Comparison of ENCODE assay signal across 5 worm cellular contexts in the genomic region with DNA sequence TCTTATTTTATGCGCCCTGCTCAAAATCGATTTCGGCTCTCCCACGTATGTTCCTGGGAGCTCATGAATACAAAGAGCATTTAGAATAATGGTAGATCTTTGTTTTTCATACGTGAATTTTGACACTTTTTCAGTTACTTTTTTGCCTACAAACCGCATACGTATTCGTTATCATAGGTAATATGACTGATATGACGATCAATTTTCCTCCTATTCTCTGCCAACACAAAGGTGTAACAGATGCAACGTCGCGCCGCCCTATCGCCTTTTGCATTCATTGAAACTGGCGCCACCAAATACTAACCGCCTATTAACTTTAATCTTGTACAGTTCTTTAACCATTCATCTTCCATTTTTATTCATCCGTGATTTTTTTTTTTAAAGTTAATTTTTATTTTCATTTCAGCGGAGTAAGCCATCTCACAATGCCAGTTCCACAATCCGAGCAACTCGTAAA.
A peak's percentile ranks its signal among the peaks of the same experiment; 100 is the strongest.
TF ChIP-seq lines count a peak whose summit lies in the region.

A gene (plus strand): TSS at position 407 of the 457 bp plus-strand sequence.

TF ChIP-seq in whole organism, L1 larva, 84 proteins besides CTCF, POLR2A, EP300 and RAD21:
- no peak for TF ChIP-seq fkh-4 (tag; optimal IDR thresholded peaks at IDR 0.05; lab: Kevin White, UChicago; ENCODE audit: borderline replicate concordance)
- peak; percentile 67 for TF ChIP-seq elt-2 (tag; optimal IDR thresholded peaks at IDR 0.05; lab: Kevin White, UChicago)
- TF ChIP-seq sup-37 (GFP tag; optimal IDR thresholded peaks at IDR 0.05; lab: Kevin White, UChicago): no peak
- peak; percentile 36 for TF ChIP-seq lin-14 (GFP tag; optimal IDR thresholded peaks at IDR 0.05; lab: Kevin White, UChicago)

TF ChIP-seq in whole organism, L2 larva, 48 proteins besides CTCF, POLR2A, EP300 and RAD21:
- TF ChIP-seq crh-2 (tag; optimal IDR thresholded peaks at IDR 0.05; lab: Kevin White, UChicago): peak; percentile 54
- no peak for TF ChIP-seq sma-3 (GFP tag; optimal IDR thresholded peaks at IDR 0.05; lab: Kevin White, UChicago)
- peak; percentile 38 for TF ChIP-seq sma-9 (GFP tag; optimal IDR thresholded peaks at IDR 0.05; lab: Kevin White, UChicago)
- no peak for TF ChIP-seq sma-9 (tag; optimal IDR thresholded peaks at IDR 0.05; lab: Kevin White, UChicago)
- TF ChIP-seq C34F6.9 (tag; optimal IDR thresholded peaks at IDR 0.05; lab: Kevin White, UChicago): no peak
- no peak for TF ChIP-seq aly-2 (tag; optimal IDR thresholded peaks at IDR 0.05; lab: Kevin White, UChicago)
- peak; percentile 26 for TF ChIP-seq fos-1 (tag; optimal IDR thresholded peaks at IDR 0.05; lab: Kevin White, UChicago)
- no peak for TF ChIP-seq snpc-4 (tag; optimal IDR thresholded peaks at IDR 0.05; lab: Kevin White, UChicago)
- no peak for TF ChIP-seq nhr-12 (tag; optimal IDR thresholded peaks at IDR 0.05; lab: Kevin White, UChicago)
- TF ChIP-seq zag-1 (tag; optimal IDR thresholded peaks at IDR 0.05; lab: Kevin White, UChicago): no peak
- TF ChIP-seq ztf-11 (tag; optimal IDR thresholded peaks at IDR 0.05; lab: Kevin White, UChicago): no peak
- no peak for TF ChIP-seq nhr-23 (tag; optimal IDR thresholded peaks at IDR 0.05; lab: Kevin White, UChicago)

TF ChIP-seq in whole organism, L3 larva, 47 proteins besides CTCF, POLR2A, EP300 and RAD21:
- peak; percentile 76 for TF ChIP-seq pqm-1 (tag; optimal IDR thresholded peaks at IDR 0.05; lab: Kevin White, UChicago)
- TF ChIP-seq aly-2 (tag; optimal IDR thresholded peaks at IDR 0.05; lab: Kevin White, UChicago): no peak
- TF ChIP-seq elt-2 (tag; optimal IDR thresholded peaks at IDR 0.05; lab: Kevin White, UChicago): peak; percentile 89
- TF ChIP-seq snpc-4 (tag; optimal IDR thresholded peaks at IDR 0.05; lab: Kevin White, UChicago): no peak

TF ChIP-seq in whole organism, L4 larva, 104 proteins besides CTCF, POLR2A, EP300 and RAD21:
- TF ChIP-seq hlh-11 (tag; optimal IDR thresholded peaks at IDR 0.05; lab: Kevin White, UChicago): peak; percentile 66
- no peak for TF ChIP-seq nhr-237 (tag; optimal IDR thresholded peaks at IDR 0.05; lab: Kevin White, UChicago)
- TF ChIP-seq lim-7 (GFP tag; IDR thresholded peaks at IDR 0.05; lab: Robert Waterston, UW): no peak
- no peak for TF ChIP-seq duxl-1 (tag; optimal IDR thresholded peaks at IDR 0.05; lab: Kevin White, UChicago; ENCODE audit: poor library complexity)
- TF ChIP-seq nhr-28 (tag; optimal IDR thresholded peaks at IDR 0.05; lab: Kevin White, UChicago): peak; percentile 83
- TF ChIP-seq vab-7 (GFP tag; IDR thresholded peaks at IDR 0.05; lab: Robert Waterston, UW): no peak
- no peak for TF ChIP-seq ZK546.5 (tag; optimal IDR thresholded peaks at IDR 0.05; lab: Kevin White, UChicago)
- TF ChIP-seq pqm-1 (tag; optimal IDR thresholded peaks at IDR 0.05; lab: Kevin White, UChicago): peak; percentile 70
- TF ChIP-seq daf-16 (GFP tag; optimal IDR thresholded peaks at IDR 0.05; lab: Kevin White, UChicago): peak in 1 of 2 experiments; percentile 24
- no peak for TF ChIP-seq daf-16 (tag; optimal IDR thresholded peaks at IDR 0.05; lab: Kevin White, UChicago)
- TF ChIP-seq mep-1 (tag; optimal IDR thresholded peaks at IDR 0.05; lab: Kevin White, UChicago): peak; percentile 42
- TF ChIP-seq mes-2 (tag; optimal IDR thresholded peaks at IDR 0.05; lab: Kevin White, UChicago; ENCODE audit: poor library complexity, severe bottlenecking): peak; percentile 29
- no peak for TF ChIP-seq ctbp-1 (GFP tag; IDR thresholded peaks at IDR 0.05; lab: Robert Waterston, UW)
- peak; percentile 93 for TF ChIP-seq aha-1 (tag; lab: Kevin White, UChicago)
- no peak for TF ChIP-seq lsy-2 (tag; optimal IDR thresholded peaks at IDR 0.05; lab: Kevin White, UChicago)
- TF ChIP-seq mxl-3 (GFP tag; optimal IDR thresholded peaks at IDR 0.05; lab: Kevin White, UChicago): peak; percentile 28
- TF ChIP-seq ces-1 (GFP tag; optimal IDR thresholded peaks at IDR 0.05; lab: Kevin White, UChicago): no peak
- no peak for TF ChIP-seq F10B5.3 (tag; optimal IDR thresholded peaks at IDR 0.05; lab: Kevin White, UChicago)
- no peak for TF ChIP-seq ceh-32 (tag; optimal IDR thresholded peaks at IDR 0.05; lab: Kevin White, UChicago; ENCODE audit: poor library complexity)
- TF ChIP-seq arid-1 (GFP tag; conservative IDR thresholded peaks at IDR 0.05; lab: Robert Waterston, UW): no peak
- TF ChIP-seq hif-1 (tag; optimal IDR thresholded peaks at IDR 0.05; lab: Kevin White, UChicago): peak; percentile 37 to 87
- TF ChIP-seq nhr-41 (GFP tag; IDR thresholded peaks at IDR 0.05; lab: Robert Waterston, UW): no peak
- no peak for TF ChIP-seq cey-2 (tag; optimal IDR thresholded peaks at IDR 0.05; lab: Kevin White, UChicago; ENCODE audit: borderline replicate concordance, insufficient read depth)
- peak in 1 of 2 experiments; percentile 23 for TF ChIP-seq unc-62 (GFP tag; optimal IDR thresholded peaks at IDR 0.05 in 1 of 2; lab: Kevin White, UChicago)
- no peak for TF ChIP-seq unc-62 (tag; optimal IDR thresholded peaks at IDR 0.05; lab: Kevin White, UChicago)
- TF ChIP-seq dmd-6 (GFP tag; IDR thresholded peaks at IDR 0.05; lab: Robert Waterston, UW): peak; percentile 65
- TF ChIP-seq dve-1 (tag; optimal IDR thresholded peaks at IDR 0.05; lab: Kevin White, UChicago; ENCODE audit: insufficient read depth): peak; percentile 42
- peak in 1 of 2 experiments; percentile 29 for TF ChIP-seq mdl-1 (tag; optimal IDR thresholded peaks at IDR 0.05; lab: Kevin White, UChicago)
- TF ChIP-seq Y75B8A.6 (GFP tag; IDR thresholded peaks at IDR 0.05; lab: Robert Waterston, UW): no peak

TF ChIP-seq in whole organism, young adult, 124 proteins besides CTCF, POLR2A, EP300 and RAD21:
- TF ChIP-seq snpc-1.3 (tag; optimal IDR thresholded peaks at IDR 0.05; lab: Kevin White, UChicago; ENCODE audit: insufficient read depth) (no peak), madf-10 (tag; optimal IDR thresholded peaks at IDR 0.05; lab: Kevin White, UChicago) (no peak), attf-5 (GFP tag; optimal IDR thresholded peaks at IDR 0.05; lab: Kevin White, UChicago) (peak; percentile 32), Y53G8AR.9 (GFP tag; conservative IDR thresholded peaks at IDR 0.05; lab: Robert Waterston, UW) (0 out of 2 replicates have a peak, but pooled peaks have one; percentile 20), madf-6 (GFP tag; IDR thresholded peaks at IDR 0.05; lab: Robert Waterston, UW) (no peak), ztf-22 (GFP tag; optimal IDR thresholded peaks at IDR 0.05; lab: Kevin White, UChicago) (no peak), akir-1 (GFP tag; optimal IDR thresholded peaks at IDR 0.05; lab: Kevin White, UChicago) (no peak), ceh-58 (GFP tag; IDR thresholded peaks at IDR 0.05; lab: Robert Waterston, UW) (no peak), sea-2 (GFP tag; IDR thresholded peaks at IDR 0.05; lab: Robert Waterston, UW) (no peak), sptf-2 (GFP tag; optimal IDR thresholded peaks at IDR 0.05; lab: Kevin White, UChicago) (no peak), F55B11.4 (tag; optimal IDR thresholded peaks at IDR 0.05; lab: Kevin White, UChicago; ENCODE audit: borderline replicate concordance, insufficient read depth) (no peak), nhr-80 (tag; optimal IDR thresholded peaks at IDR 0.05; lab: Kevin White, UChicago) (peak; percentile 73), K11D2.4 (GFP tag; IDR thresholded peaks at IDR 0.05; lab: Robert Waterston, UW) (no peak), unc-130 (GFP tag; optimal IDR thresholded peaks at IDR 0.05; lab: Kevin White, UChicago) (no peak), lsl-1 (GFP tag; optimal IDR thresholded peaks at IDR 0.05; lab: Kevin White, UChicago) (no peak), egl-18 (GFP tag; IDR thresholded peaks at IDR 0.05; lab: Robert Waterston, UW) (no peak), atf-7 (tag; optimal IDR thresholded peaks at IDR 0.05; lab: Kevin White, UChicago) (peak; percentile 16), dox-1 (GFP tag; IDR thresholded peaks at IDR 0.05; lab: Robert Waterston, UW) (peak; percentile 31; the same call in 1 of the 2 replicates), B0261.1 (tag; optimal IDR thresholded peaks at IDR 0.05; lab: Kevin White, UChicago) (no peak)
